Worm (Caenorhabditis elegans) whole organism, late embryonic: Measurements from ENCODE around the gene gcy-21.

Experiments
- T23F11.4 ChIP-seq: fragments of 200-800 bp; sonication (Bioruptor generic); optimal IDR thresholded peaks from 2 replicates; lab custom pipeline; 2018; ENCODE audit warnings: mild to moderate bottlenecking, missing genetic modification characterization, missing compliant biosample characterization
- ahr-1 ChIP-seq: sonication (generic microtip); optimal IDR thresholded peaks from 2 replicates; lab custom pipeline; 2016; ENCODE audit warnings: missing genetic modification characterization, missing compliant biosample characterization
- ama-1 ChIP-seq: fragments of 150-350 bp; optimal IDR thresholded peaks from 2 replicates; lab custom pipeline; 2014
- pha-4 ChIP-seq: fragments of 150-350 bp; optimal IDR thresholded peaks from 2 replicates; lab custom pipeline; 2018; ENCODE audit warnings: missing biosample characterization, missing genetic modification reagents, missing genetic modification characterization
- tbx-2 ChIP-seq: sonication (generic microtip); optimal IDR thresholded peaks from 2 replicates; lab custom pipeline; 2016; ENCODE audit warnings: missing genetic modification characterization, missing compliant biosample characterization

DNA sequence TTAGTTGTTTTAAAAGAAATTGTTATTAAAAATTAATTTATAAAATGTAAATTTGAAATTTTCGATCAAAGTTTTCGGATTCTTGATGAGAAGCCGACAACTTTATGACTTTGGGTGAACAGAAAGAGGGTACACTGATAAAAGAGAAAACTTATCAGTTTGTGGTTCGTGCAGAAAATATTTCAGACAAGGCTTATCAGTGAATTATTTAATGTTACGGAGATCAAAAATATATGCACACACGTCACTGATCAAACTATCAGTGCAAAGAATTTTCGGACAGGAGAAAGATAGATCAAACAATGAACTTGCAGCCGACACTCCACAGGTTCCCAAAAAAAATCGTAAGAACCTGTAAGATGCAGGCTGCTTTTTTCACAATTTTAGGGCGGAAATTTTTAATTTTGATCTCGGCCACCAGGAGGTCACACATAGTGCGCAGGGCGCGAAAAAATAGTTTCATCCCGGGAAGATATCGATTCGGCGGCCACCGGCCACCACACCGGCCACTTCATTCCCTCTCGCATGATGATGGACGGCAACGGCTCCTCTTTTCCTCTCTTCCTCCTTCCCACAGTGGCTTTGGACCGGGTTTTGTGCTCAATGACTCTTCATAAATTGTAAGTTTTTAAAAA lies 18.2 kb downstream of the gcy-21 start, which contains the start of gene F22E5.17:
- TF ChIP-seq ama-1 (lab: Kevin White, UChicago) (no peak), pha-4 (no peak), tbx-2 (tag; lab: Kevin White, UChicago) (no peak), T23F11.4 (GFP tag; lab: Kevin White, UChicago) (no peak), ahr-1 (tag; lab: Kevin White, UChicago) (no peak)
